Worm (Caenorhabditis elegans) whole organism, late embryonic: ENCODE measurements around the gene phlp-2.

ENCODE experiments used
- C08G9.2 ChIP-seq: sonication (generic microtip); optimal IDR thresholded peaks from 2 replicates; lab custom pipeline; 2016; ENCODE audit warnings: mild to moderate bottlenecking, missing genetic modification characterization, moderate library complexity, missing compliant biosample characterization
- T23F11.4 ChIP-seq: fragments of 200-800 bp; sonication (Bioruptor generic); optimal IDR thresholded peaks from 2 replicates; lab custom pipeline; 2018; ENCODE audit warnings: mild to moderate bottlenecking, missing genetic modification characterization, missing compliant biosample characterization
- Y22D7AL.16 ChIP-seq: sonication (generic microtip); optimal IDR thresholded peaks from 2 replicates; lab custom pipeline; 2016; ENCODE audit warnings: missing genetic modification characterization, missing compliant biosample characterization
- ahr-1 ChIP-seq: sonication (generic microtip); optimal IDR thresholded peaks from 2 replicates; lab custom pipeline; 2016; ENCODE audit warnings: missing genetic modification characterization, missing compliant biosample characterization
- ama-1 ChIP-seq: fragments of 150-350 bp; optimal IDR thresholded peaks from 2 replicates; lab custom pipeline; 2014
- ceh-14 ChIP-seq: sonication (generic microtip); optimal IDR thresholded peaks from 2 replicates; lab custom pipeline; 2016; ENCODE audit warnings: missing genotype, missing genetic modification characterization, missing compliant biosample characterization
- ceh-30 ChIP-seq: fragments of 150-350 bp; optimal IDR thresholded peaks from 2 replicates; lab custom pipeline; 2014; ENCODE audit warnings: missing biosample characterization, missing genetic modification characterization
- ceh-48 ChIP-seq: sonication (generic microtip); optimal IDR thresholded peaks from 2 replicates; lab custom pipeline; 2016; ENCODE audit warnings: missing genetic modification characterization, inconsistent platforms, missing compliant biosample characterization
- ceh-6 ChIP-seq: fragments of 200-800 bp; sonication (Bioruptor generic); optimal IDR thresholded peaks from 2 replicates; lab custom pipeline; 2018; ENCODE audit warnings: mild to moderate bottlenecking, missing genetic modification characterization, missing compliant biosample characterization
- che-1 ChIP-seq: sonication (generic microtip); optimal IDR thresholded peaks from 2 replicates; lab custom pipeline; 2016; ENCODE audit warnings: mild to moderate bottlenecking, missing genetic modification characterization, missing compliant biosample characterization
- dmd-4 ChIP-seq: sonication (generic microtip); optimal IDR thresholded peaks from 2 replicates; lab custom pipeline; 2016; ENCODE audit warnings: borderline replicate concordance, missing genetic modification characterization, missing compliant biosample characterization
- elt-2 ChIP-seq: sonication (generic microtip); optimal IDR thresholded peaks from 2 replicates; lab custom pipeline; 2016; ENCODE audit warnings: missing genetic modification reagents, missing genetic modification characterization, missing compliant biosample characterization
- elt-4 ChIP-seq: sonication (generic microtip); optimal IDR thresholded peaks from 2 replicates; lab custom pipeline; 2016; ENCODE audit warnings: missing genetic modification characterization, missing compliant biosample characterization
- ets-4 ChIP-seq: sonication (generic microtip); optimal IDR thresholded peaks from 2 replicates; lab custom pipeline; 2016; ENCODE audit warnings: missing genetic modification characterization, missing compliant biosample characterization
- hlh-30 ChIP-seq: sonication (generic microtip); optimal IDR thresholded peaks from 2 replicates; lab custom pipeline; 2017; ENCODE audit warnings: antibody characterized with exemption, missing genetic modification characterization, missing compliant biosample characterization; ENCODE audit not compliant: insufficient read depth
- hlh-6 ChIP-seq: sonication (generic microtip); optimal IDR thresholded peaks from 2 replicates; lab custom pipeline; 2016; ENCODE audit warnings: missing genotype, missing genetic modification characterization, missing compliant biosample characterization
- lim-6 ChIP-seq: sonication (generic microtip); optimal IDR thresholded peaks from 2 replicates; lab custom pipeline; 2016; ENCODE audit warnings: missing genetic modification characterization, missing compliant biosample characterization
- madf-2 ChIP-seq: sonication (generic microtip); optimal IDR thresholded peaks from 2 replicates; lab custom pipeline; 2017; ENCODE audit warnings: missing genetic modification characterization, missing compliant biosample characterization
- mec-3 ChIP-seq: sonication (generic microtip); optimal IDR thresholded peaks from 2 replicates; lab custom pipeline; 2016; ENCODE audit warnings: borderline replicate concordance, missing genetic modification characterization, missing compliant biosample characterization
- nhr-11 ChIP-seq: fragments of 150-350 bp; optimal IDR thresholded peaks from 2 replicates; lab custom pipeline; 2014; ENCODE audit warnings: missing biosample characterization, missing genetic modification characterization
- npax-4 ChIP-seq: sonication (generic microtip); optimal IDR thresholded peaks from 2 replicates; lab custom pipeline; 2016; ENCODE audit warnings: missing genetic modification characterization, missing compliant biosample characterization
- odd-2 ChIP-seq: sonication (generic microtip); optimal IDR thresholded peaks from 2 replicates; lab custom pipeline; 2017; ENCODE audit warnings: antibody characterized with exemption, mild to moderate bottlenecking, missing genetic modification characterization, missing compliant biosample characterization
- pag-3 ChIP-seq: sonication (generic microtip); optimal IDR thresholded peaks from 2 replicates; lab custom pipeline; 2016; ENCODE audit warnings: missing compliant biosample characterization, missing genetic modification characterization, borderline replicate concordance
- pat-9 ChIP-seq: fragments of 200-800 bp; sonication (Bioruptor generic); optimal IDR thresholded peaks from 2 replicates; lab custom pipeline; 2018; ENCODE audit warnings: mild to moderate bottlenecking, missing genetic modification characterization, moderate library complexity, missing compliant biosample characterization
- pax-1 ChIP-seq: fragments of 150-350 bp; optimal IDR thresholded peaks from 2 replicates; lab custom pipeline; 2014; ENCODE audit warnings: missing biosample characterization, missing genetic modification characterization
- pha-2 ChIP-seq: sonication (generic microtip); optimal IDR thresholded peaks from 2 replicates; lab custom pipeline; 2017; ENCODE audit warnings: mild to moderate bottlenecking, missing genetic modification characterization, missing compliant biosample characterization
- pha-4 ChIP-seq: fragments of 150-350 bp; optimal IDR thresholded peaks from 2 replicates; lab custom pipeline; 2018; ENCODE audit warnings: missing biosample characterization, missing genetic modification reagents, missing genetic modification characterization
- ref-2 ChIP-seq: sonication (generic microtip); optimal IDR thresholded peaks from 2 replicates; lab custom pipeline; 2016; ENCODE audit warnings: missing genetic modification characterization, missing compliant biosample characterization
- rnt-1 ChIP-seq: sonication (generic microtip); optimal IDR thresholded peaks from 2 replicates; lab custom pipeline; 2016; ENCODE audit warnings: missing genetic modification characterization, missing compliant biosample characterization
- sox-2 ChIP-seq: fragments of 200-800 bp; sonication (Bioruptor generic); IDR thresholded peaks from 2 replicates; pipeline ENCODE4 v1.3.6; 2022; ENCODE audit warnings: missing genetic modification reagents, missing genetic modification characterization, missing compliant biosample characterization
- sox-4 ChIP-seq: sonication (generic microtip); optimal IDR thresholded peaks from 2 replicates; lab custom pipeline; 2017; ENCODE audit warnings: mild to moderate bottlenecking, missing genetic modification characterization, inconsistent platforms, missing compliant biosample characterization
- syd-9 ChIP-seq: sonication (generic microtip); optimal IDR thresholded peaks from 2 replicates; lab custom pipeline; 2016; ENCODE audit warnings: mild to moderate bottlenecking, missing genetic modification characterization, moderate library complexity, missing compliant biosample characterization
- tbx-2 ChIP-seq: sonication (generic microtip); optimal IDR thresholded peaks from 2 replicates; lab custom pipeline; 2016; ENCODE audit warnings: missing genetic modification characterization, missing compliant biosample characterization
- tbx-7 ChIP-seq: sonication (generic microtip); optimal IDR thresholded peaks from 2 replicates; lab custom pipeline; 2016; ENCODE audit warnings: missing genotype, missing genetic modification characterization, missing compliant biosample characterization
- unc-3 ChIP-seq, 2 experiments: fragments of 200-800 bp in 1 of 2; sonication (Bioruptor generic) in 1 of 2; sonication (generic microtip) in 1 of 2; conservative IDR thresholded peaks in 1 of 2; optimal IDR thresholded peaks in 1 of 2; 2 replicates each; pipeline versions ENCODE4 v1.3.6 to Lab custom; 2016 to 2022; ENCODE audit warnings: missing compliant biosample characterization in 2 of 2, missing genetic modification characterization in 2 of 2, missing genetic modification reagents in 1 of 2
- unc-55 ChIP-seq: sonication (generic microtip); optimal IDR thresholded peaks from 2 replicates; lab custom pipeline; 2017; ENCODE audit warnings: missing biosample characterization, missing genetic modification reagents, missing genetic modification characterization
- zip-5 ChIP-seq: sonication (generic microtip); optimal IDR thresholded peaks from 2 replicates; lab custom pipeline; 2016; ENCODE audit warnings: missing genetic modification characterization, missing compliant biosample characterization

The phlp-2 gene

DNA sequence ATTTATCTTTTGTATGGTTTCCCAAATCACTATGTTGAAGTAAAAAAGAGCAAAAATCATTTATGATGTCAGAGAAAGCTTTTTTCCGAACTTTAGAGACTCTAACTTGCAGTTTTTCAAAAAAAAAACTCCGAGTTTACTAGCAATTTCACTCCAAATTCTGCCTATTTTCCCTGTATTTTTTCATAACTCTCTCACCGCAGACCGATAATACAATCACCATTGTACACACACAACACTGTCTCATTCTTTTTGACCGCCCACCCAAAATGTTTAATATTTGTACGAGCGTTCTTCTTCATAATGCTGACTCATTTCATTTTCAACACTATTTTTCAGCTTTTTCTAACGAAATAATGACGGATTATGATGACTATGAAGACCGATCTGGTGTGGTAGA is 19.6 kb downstream of the phlp-2 start, which contains the start of gene F43C1.5:
F43C1.5 (plus strand) TSS at position 301 of the 400 bp plus-strand sequence.
- no peak for TF ChIP-seq nhr-11 (tag; lab: Kevin White, UChicago)
- TF ChIP-seq sox-4, result no peak
- no peak for TF ChIP-seq ama-1 (lab: Kevin White, UChicago)
- no peak for TF ChIP-seq che-1 (tag; lab: Kevin White, UChicago)
- TF ChIP-seq hlh-30 (tag; lab: Kevin White, UChicago), result no peak
- TF ChIP-seq, all 69 proteins: peak for 0

DNA sequence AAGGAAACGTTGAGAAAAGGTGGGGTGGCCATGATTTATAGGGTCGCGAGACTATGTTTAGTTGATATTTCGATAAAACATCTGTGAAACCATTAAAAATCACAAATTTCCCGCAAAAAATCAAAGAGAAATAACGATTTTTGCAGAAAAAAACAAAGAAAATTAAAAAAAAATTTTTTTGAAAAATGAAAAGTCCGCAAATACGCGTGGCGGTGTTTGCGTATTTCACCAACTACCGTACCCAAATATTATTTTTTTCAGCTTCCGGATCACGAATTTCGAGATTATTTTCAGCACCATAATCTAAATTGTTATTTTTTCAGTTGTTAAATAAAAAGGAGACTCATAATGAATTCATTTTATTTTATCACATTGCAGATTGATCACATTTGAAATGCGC is 20.8 kb downstream of the phlp-2 start:
- TF ChIP-seq pat-9 (no peak), sox-2 (GFP tag; lab: Robert Waterston, UW) (no peak), lim-6 (tag; lab: Kevin White, UChicago) (no peak), unc-55 (GFP tag; lab: Kevin White, UChicago) (no peak), ref-2 (no peak), mec-3 (tag; lab: Kevin White, UChicago) (no peak), rnt-1 (tag; lab: Kevin White, UChicago) (no peak), hlh-6 (tag; lab: Kevin White, UChicago) (no peak), npax-4 (tag; lab: Kevin White, UChicago) (no peak), pha-2 (tag; lab: Kevin White, UChicago) (no peak), tbx-7 (tag; lab: Kevin White, UChicago) (no peak), ceh-14 (tag; lab: Kevin White, UChicago) (no peak), odd-2 (tag; lab: Kevin White, UChicago) (no peak), elt-2 (tag; lab: Kevin White, UChicago) (no peak)

DNA sequence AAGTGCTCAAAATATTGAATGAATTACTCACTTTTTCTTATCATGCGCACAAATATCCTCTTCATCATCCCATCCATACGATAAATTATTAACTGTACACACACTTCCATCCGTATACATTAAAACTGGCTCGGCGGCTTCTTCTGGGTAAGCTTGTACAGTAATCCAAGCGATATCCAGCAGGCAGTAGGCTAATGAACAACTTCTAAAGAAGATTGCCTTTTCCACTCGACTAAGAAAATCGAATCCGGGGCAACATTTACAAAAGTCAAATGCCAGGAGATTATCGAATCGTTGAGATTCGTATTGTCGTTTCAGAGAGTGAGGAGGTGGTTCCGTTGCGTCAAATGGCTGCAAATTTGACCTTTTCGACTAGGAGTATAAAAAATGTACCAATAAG is 22.1 kb downstream of the phlp-2 start:
- TF ChIP-seq Y22D7AL.16 (tag; lab: Kevin White, UChicago) (no peak), zip-5 (tag; lab: Kevin White, UChicago) (no peak), ceh-6 (GFP tag; lab: Kevin White, UChicago) (no peak), ets-4 (tag; lab: Kevin White, UChicago) (no peak), ahr-1 (tag; lab: Kevin White, UChicago) (no peak), pax-1 (tag; lab: Kevin White, UChicago) (no peak), pag-3 (no peak), hlh-6 (tag; lab: Kevin White, UChicago) (no peak), che-1 (tag; lab: Kevin White, UChicago) (no peak), ceh-48 (tag; lab: Kevin White, UChicago) (no peak), ceh-14 (tag; lab: Kevin White, UChicago) (no peak), tbx-2 (tag; lab: Kevin White, UChicago) (no peak), elt-2 (tag; lab: Kevin White, UChicago) (no peak), syd-9 (no peak), ceh-30 (tag; lab: Kevin White, UChicago) (no peak), elt-4 (tag; lab: Kevin White, UChicago) (no peak), ref-2 (no peak), T23F11.4 (GFP tag; lab: Kevin White, UChicago) (no peak), odd-2 (tag; lab: Kevin White, UChicago) (no peak)
- TF ChIP-seq, all 69 proteins: peak for 0

- TF ChIP-seq dmd-4 (no peak), sox-2 (GFP tag; lab: Robert Waterston, UW) (no peak), ceh-14 (tag; lab: Kevin White, UChicago) (no peak), pax-1 (tag; lab: Kevin White, UChicago) (no peak), pha-4 (tag; lab: Kevin White, UChicago) (no peak), tbx-7 (tag; lab: Kevin White, UChicago) (no peak), madf-2 (tag; lab: Kevin White, UChicago) (no peak), pha-2 (tag; lab: Kevin White, UChicago) (no peak), unc-3 (GFP tag; conservative IDR thresholded peaks at IDR 0.05; lab: Robert Waterston, UW) (no peak), unc-3 (tag; optimal IDR thresholded peaks at IDR 0.05; lab: Kevin White, UChicago) (no peak), C08G9.2 (tag; lab: Kevin White, UChicago) (no peak)
These were observed 23.6 kb downstream of the phlp-2 start, which contains the start of gene nhr-20 for ce11 chrIII:4232811-4233269. Gene nhr-20 (minus strand): TSS chrIII:4233219.
